Worm (Caenorhabditis elegans): ENCODE measurements around the gene Y105C5B.20.

ce11 chrIV:15997906-15998305 is 3.5 kb upstream of the Y105C5B.20 start:
- TF ChIP-seq W03F9.2 (tag; optimal IDR thresholded peaks at IDR 0.05), result no peak
- TF ChIP-seq him-1 (tag; optimal IDR thresholded peaks at IDR 0.05), result no peak
- no peak for TF ChIP-seq dao-5 (tag; optimal IDR thresholded peaks at IDR 0.05)

Data from whole organism, L4/young adult.